Fruit fly (Drosophila melanogaster) whole organism, embryonic: ENCODE results near the gene CG6928.

Source experiments
- Ada2b ChIP-seq: fragments of 200-800 bp; sonication (Bioruptor generic); IDR thresholded peaks from 2 replicates; pipeline ENCODE4 v1.3.6; 2022; ENCODE audit warnings: missing biosample characterization, missing genetic modification characterization
- B-H2 ChIP-seq: fragments of 200-800 bp; sonication (Bioruptor generic); optimal IDR thresholded peaks from 2 replicates; lab custom pipeline; 2018; ENCODE audit warnings: missing biosample characterization, mild to moderate bottlenecking, missing genetic modification characterization
- Blimp-1 ChIP-seq: fragments of 200-800 bp; sonication (Bioruptor generic); optimal IDR thresholded peaks from 3 replicates; lab custom pipeline; 2018; ENCODE audit warnings: missing biosample characterization, missing genetic modification characterization, mild to moderate bottlenecking, moderate library complexity, missing genetic modification reagents
- CG10209 ChIP-seq: fragments of 200-800 bp; sonication (Bioruptor generic); optimal IDR thresholded peaks from 3 replicates; lab custom pipeline; 2017; ENCODE audit warnings: missing biosample characterization, mild to moderate bottlenecking, missing genetic modification characterization, missing genetic modification reagents
- CG10321 ChIP-seq: fragments of 200-800 bp; sonication (Bioruptor generic); IDR thresholded peaks from 2 replicates; pipeline ENCODE4 v1.3.6; 2022; ENCODE audit warnings: missing biosample characterization, missing genetic modification characterization
- CG10979 ChIP-seq: fragments of 200-800 bp; sonication (Bioruptor generic); optimal IDR thresholded peaks from 2 replicates; lab custom pipeline; 2018; ENCODE audit warnings: missing biosample characterization, mild to moderate bottlenecking, missing genetic modification characterization, moderate library complexity
- CG11504 ChIP-seq: fragments of 200-800 bp; sonication (Bioruptor generic); optimal IDR thresholded peaks from 3 replicates; lab custom pipeline; 2019; ENCODE audit warnings: missing biosample characterization, mild to moderate bottlenecking, missing genetic modification characterization, moderate library complexity
- CG12155 ChIP-seq: fragments of 200-800 bp; sonication (Bioruptor generic); optimal IDR thresholded peaks from 3 replicates; lab custom pipeline; 2016; ENCODE audit warnings: missing biosample characterization, missing genetic modification characterization
- CG12659 ChIP-seq: fragments of 200-800 bp; sonication (Bioruptor generic); optimal IDR thresholded peaks from 3 replicates; lab custom pipeline; 2017; ENCODE audit warnings: mild to moderate bottlenecking, missing biosample characterization, missing genetic modification reagents, missing genetic modification characterization
- CG13424 ChIP-seq: fragments of 200-800 bp; sonication (Bioruptor generic); optimal IDR thresholded peaks from 2 replicates; lab custom pipeline; 2019; ENCODE audit warnings: missing biosample characterization, mild to moderate bottlenecking, missing genetic modification characterization, moderate library complexity
- CG15269 ChIP-seq: fragments of 200-800 bp; sonication (Bioruptor generic); optimal IDR thresholded peaks from 2 replicates; lab custom pipeline; 2018; ENCODE audit warnings: missing biosample characterization, mild to moderate bottlenecking, missing genetic modification characterization, moderate library complexity
- CG15514 ChIP-seq: fragments of 200-800 bp; sonication (Bioruptor generic); optimal IDR thresholded peaks from 3 replicates; lab custom pipeline; 2017; ENCODE audit warnings: missing biosample characterization, missing genetic modification characterization, mild to moderate bottlenecking, moderate library complexity, missing genetic modification reagents
- CG15696 ChIP-seq: fragments of 200-800 bp; sonication (Bioruptor generic); optimal IDR thresholded peaks from 2 replicates; lab custom pipeline; 2019; ENCODE audit warnings: missing biosample characterization, mild to moderate bottlenecking, missing genetic modification characterization, moderate library complexity
- CG17328 ChIP-seq: fragments of 200-800 bp; sonication (Bioruptor generic); IDR thresholded peaks from 2 replicates; pipeline ENCODE4 v1.3.6; 2022; ENCODE audit warnings: missing biosample characterization, missing genetic modification characterization
- CG1832 ChIP-seq: fragments of 200-800 bp; sonication (Bioruptor generic); optimal IDR thresholded peaks from 2 replicates; lab custom pipeline; 2017; ENCODE audit warnings: missing biosample characterization, mild to moderate bottlenecking, missing genetic modification characterization, inconsistent platforms
- CG30403 ChIP-seq: fragments of 200-800 bp; sonication (Bioruptor generic); optimal IDR thresholded peaks from 3 replicates; lab custom pipeline; 2016; ENCODE audit warnings: missing biosample characterization, missing genetic modification characterization
- CG31224 ChIP-seq: fragments of 200-800 bp; sonication (Bioruptor generic); IDR thresholded peaks from 2 replicates; pipeline ENCODE4 v1.3.6; 2022; ENCODE audit warnings: missing biosample characterization, missing genetic modification characterization
- CG31388 ChIP-seq: fragments of 200-800 bp; sonication (Bioruptor generic); optimal IDR thresholded peaks from 2 replicates; lab custom pipeline; 2016; ENCODE audit warnings: missing biosample characterization, missing genetic modification characterization
- CG31441 ChIP-seq: fragments of 200-800 bp; sonication (Bioruptor generic); IDR thresholded peaks from 2 replicates; pipeline ENCODE4 v1.3.6; 2022; ENCODE audit warnings: missing biosample characterization, missing genetic modification characterization
- CG34224 ChIP-seq: fragments of 200-800 bp; sonication (Bioruptor generic); IDR thresholded peaks from 3 replicates; pipeline ENCODE4 v1.3.6; 2022; ENCODE audit warnings: missing biosample characterization, missing genetic modification characterization; ENCODE audit not compliant: partially characterized antibody
- CG3847 ChIP-seq: fragments of 200-800 bp; sonication (Bioruptor generic); IDR thresholded peaks from 2 replicates; pipeline ENCODE4 v1.3.6; 2022; ENCODE audit warnings: missing biosample characterization, missing genetic modification characterization
- CG4820 ChIP-seq: fragments of 200-800 bp; sonication (Bioruptor generic); optimal IDR thresholded peaks from 3 replicates; lab custom pipeline; 2016; ENCODE audit warnings: missing biosample characterization, missing genetic modification characterization
- CG7271 ChIP-seq: fragments of 200-800 bp; sonication (Bioruptor generic); optimal IDR thresholded peaks from 2 replicates; lab custom pipeline; 2018; ENCODE audit warnings: missing biosample characterization, mild to moderate bottlenecking, missing genetic modification characterization, moderate library complexity
- CG7786 ChIP-seq: fragments of 200-800 bp; sonication (Bioruptor generic); optimal IDR thresholded peaks from 2 replicates; lab custom pipeline; 2016; ENCODE audit warnings: missing biosample characterization, missing genetic modification characterization
- CG7928 ChIP-seq: fragments of 200-800 bp; sonication (Bioruptor generic); optimal IDR thresholded peaks from 2 replicates; lab custom pipeline; 2017; ENCODE audit warnings: missing biosample characterization, mild to moderate bottlenecking, missing genetic modification characterization
- Drgx ChIP-seq: fragments of 200-800 bp; sonication (Bioruptor generic); IDR thresholded peaks from 2 replicates; pipeline ENCODE4 v1.3.6; 2022; ENCODE audit warnings: missing biosample characterization, missing genetic modification characterization
- Fer3 ChIP-seq: fragments of 200-800 bp; sonication (Bioruptor generic); optimal IDR thresholded peaks from 2 replicates; lab custom pipeline; 2018; ENCODE audit warnings: missing biosample characterization, mild to moderate bottlenecking, missing genetic modification characterization, moderate library complexity
- HLH4C ChIP-seq: fragments of 200-800 bp; sonication (Bioruptor generic); IDR thresholded peaks from 3 replicates; pipeline ENCODE4 v1.3.6; 2022; ENCODE audit warnings: missing biosample characterization, missing genetic modification characterization; ENCODE audit not compliant: partially characterized antibody
- HLH54F ChIP-seq: fragments of 200-800 bp; sonication (Bioruptor generic); optimal IDR thresholded peaks from 3 replicates; lab custom pipeline; 2016; ENCODE audit warnings: missing biosample characterization, missing genetic modification characterization
- HLHmδ ChIP-seq: fragments of 200-800 bp; sonication (Bioruptor generic); optimal IDR thresholded peaks from 2 replicates; lab custom pipeline; 2018; ENCODE audit warnings: missing biosample characterization, mild to moderate bottlenecking, missing genetic modification characterization, moderate library complexity
- Myb ChIP-seq: fragments of 200-800 bp; sonication (Bioruptor generic); optimal IDR thresholded peaks from 2 replicates; lab custom pipeline; 2016; ENCODE audit warnings: missing biosample characterization, missing genetic modification characterization
- Optix ChIP-seq: fragments of 200-800 bp; sonication (Bioruptor generic); IDR thresholded peaks from 3 replicates; pipeline ENCODE4 v1.3.6; 2022; ENCODE audit warnings: missing biosample characterization, missing genetic modification characterization
- PHDP ChIP-seq: fragments of 200-800 bp; sonication (Bioruptor generic); optimal IDR thresholded peaks from 3 replicates; lab custom pipeline; 2018; ENCODE audit warnings: missing biosample characterization, mild to moderate bottlenecking, missing genetic modification characterization, moderate library complexity
- Poxn ChIP-seq: fragments of 200-800 bp; sonication (Bioruptor generic); IDR thresholded peaks from 2 replicates; pipeline ENCODE4 v1.3.6; 2022; ENCODE audit warnings: missing biosample characterization, missing genetic modification characterization
- Sox102F ChIP-seq: fragments of 200-800 bp; sonication (Bioruptor generic); optimal IDR thresholded peaks from 2 replicates; lab custom pipeline; 2018; ENCODE audit warnings: missing biosample characterization, mild to moderate bottlenecking, missing genetic modification characterization, moderate library complexity
- Sry-β ChIP-seq: fragments of 200-800 bp; sonication (Bioruptor generic); optimal IDR thresholded peaks from 2 replicates; lab custom pipeline; 2018; ENCODE audit warnings: missing biosample characterization, mild to moderate bottlenecking, missing genetic modification characterization, moderate library complexity
- Taf1 ChIP-seq: fragments of 200-800 bp; sonication (Bioruptor generic); IDR thresholded peaks from 2 replicates; pipeline ENCODE4 v1.3.6; 2022; ENCODE audit warnings: missing biosample characterization, missing genetic modification characterization
- Xbp1 ChIP-seq: fragments of 200-800 bp; sonication (Bioruptor generic); optimal IDR thresholded peaks from 3 replicates; lab custom pipeline; 2016; ENCODE audit warnings: missing biosample characterization, mild to moderate bottlenecking, missing genetic modification characterization
- Xrp1 ChIP-seq: fragments of 200-800 bp; sonication (Bioruptor generic); IDR thresholded peaks from 2 replicates; pipeline ENCODE4 v1.3.6; 2022; ENCODE audit warnings: missing biosample characterization, missing genetic modification characterization
- ac ChIP-seq: fragments of 200-800 bp; sonication (Bioruptor generic); optimal IDR thresholded peaks from 3 replicates; lab custom pipeline; 2017; ENCODE audit warnings: missing biosample characterization, mild to moderate bottlenecking, missing genetic modification characterization
- dysf ChIP-seq: fragments of 200-800 bp; sonication (Bioruptor generic); IDR thresholded peaks from 3 replicates; pipeline ENCODE4 v1.3.6; 2022; ENCODE audit warnings: missing biosample characterization, missing genetic modification characterization
- esg ChIP-seq: fragments of 200-800 bp; sonication (Bioruptor generic); conservative IDR thresholded peaks from 2 replicates; pipeline ENCODE4 v1.3.6; 2022; ENCODE audit warnings: missing biosample characterization, missing genetic modification characterization
- fd96Cb ChIP-seq: fragments of 200-800 bp; sonication (Bioruptor generic); optimal IDR thresholded peaks from 2 replicates; lab custom pipeline; 2018; ENCODE audit warnings: missing biosample characterization, mild to moderate bottlenecking, missing genetic modification characterization, moderate library complexity
- gsb-n ChIP-seq: fragments of 200-800 bp; sonication (Bioruptor generic); optimal IDR thresholded peaks from 3 replicates; lab custom pipeline; 2018; ENCODE audit warnings: missing biosample characterization, mild to moderate bottlenecking, missing genetic modification characterization
- insv ChIP-seq, 2 experiments: fragments of 200-800 bp; sonication (Bioruptor generic); optimal IDR thresholded peaks; 3 replicates each; lab custom pipeline; 2016 to 2018; ENCODE audit warnings: missing biosample characterization in 2 of 2, missing genetic modification characterization in 2 of 2
- lmd ChIP-seq: fragments of 200-800 bp; sonication (Bioruptor generic); IDR thresholded peaks from 2 replicates; pipeline ENCODE4 v1.3.6; 2022; ENCODE audit warnings: missing biosample characterization, missing genetic modification characterization
- otp ChIP-seq: fragments of 200-800 bp; sonication (Bioruptor generic); IDR thresholded peaks from 3 replicates; pipeline ENCODE4, ENCODE4 v1.3.6; 2022; ENCODE audit warnings: missing biosample characterization, missing genetic modification characterization
- slbo ChIP-seq: fragments of 200-800 bp; sonication (Bioruptor generic); IDR thresholded peaks from 2 replicates; pipeline ENCODE4 v1.3.6; 2022; ENCODE audit warnings: missing biosample characterization, missing genetic modification characterization
- sr ChIP-seq: fragments of 200-800 bp; sonication (Bioruptor generic); IDR thresholded peaks from 3 replicates; pipeline ENCODE4 v1.3.6; 2022; ENCODE audit warnings: missing biosample characterization, missing genetic modification characterization
- tgo ChIP-seq: fragments of 200-800 bp; sonication (Bioruptor generic); IDR thresholded peaks from 3 replicates; pipeline ENCODE4 v1.3.6; 2022; ENCODE audit warnings: missing biosample characterization, missing genetic modification characterization

The CG6928 gene

DNA sequence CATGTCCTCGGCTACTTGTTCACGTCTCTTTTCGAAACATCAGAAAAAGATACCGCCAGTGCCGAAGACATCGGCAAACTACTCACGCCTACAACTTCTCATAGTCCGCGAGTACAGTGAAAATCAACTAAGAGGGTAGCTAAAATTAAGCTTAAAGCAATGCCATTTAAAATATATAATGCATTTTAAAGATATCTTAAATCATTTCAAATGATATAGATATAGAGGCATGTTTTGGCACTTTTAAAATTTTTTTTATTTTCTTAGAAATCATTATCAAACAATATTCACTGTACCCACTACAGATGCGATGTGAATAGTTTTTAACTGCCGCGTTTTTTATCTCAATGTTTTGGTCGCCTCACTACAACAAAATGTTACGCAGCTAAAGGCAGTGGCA, 47.7 kb downstream of the CG6928 start (continued):
- peak; percentile 54; the same call in 1 of the 3 replicates for TF ChIP-seq tgo (GFP tag; lab: Robert Waterston, UW)
- peak; percentile 33 for TF ChIP-seq Sox102F
- TF ChIP-seq Fer3 (tag; lab: Kevin White, UChicago): peak; percentile 28
- TF ChIP-seq CG13424 (tag; lab: Kevin White, UChicago): peak; percentile 28
- no peak for TF ChIP-seq Sry-β (GFP tag; lab: Kevin White, UChicago)
- TF ChIP-seq CG31441 (GFP tag; lab: Robert Waterston, UW): peak; percentile 42; the same call in 1 of the 2 replicates
- TF ChIP-seq Blimp-1 (GFP tag; lab: Kevin White, UChicago): peak; percentile 39
- peak; percentile 23; the same call in 1 of the 2 replicates for TF ChIP-seq CG3847 (GFP tag; lab: Robert Waterston, UW)
- TF ChIP-seq CG15514 (GFP tag; lab: Kevin White, UChicago): no peak
- peak; percentile 65 for TF ChIP-seq slbo (GFP tag; lab: Robert Waterston, UW)
- peak; percentile 34; the same call in 1 of the 2 replicates for TF ChIP-seq esg (GFP tag; lab: Robert Waterston, UW)
- TF ChIP-seq CG1832 (GFP tag; lab: Kevin White, UChicago): no peak
- TF ChIP-seq sr: no peak
- TF ChIP-seq HLHmδ (GFP tag; lab: Kevin White, UChicago): no peak
- no peak for TF ChIP-seq insv (GFP tag; optimal IDR thresholded peaks at IDR 0.05; lab: Kevin White, UChicago)
- no peak for TF ChIP-seq HLH54F (GFP tag; lab: Kevin White, UChicago)
- TF ChIP-seq CG7928: no peak
- peak; percentile 39 for TF ChIP-seq PHDP (tag; lab: Kevin White, UChicago)
- peak; percentile 47 for TF ChIP-seq CG10979 (tag; lab: Kevin White, UChicago)
- 0 out of 3 replicates have a peak, but pooled peaks have one; percentile 38 for TF ChIP-seq otp (GFP tag; lab: Robert Waterston, UW)
- TF ChIP-seq CG17328 (GFP tag; lab: Robert Waterston, UW): 0 out of 2 replicates have a peak, but pooled peaks have one; percentile 30
- peak; percentile 18 for TF ChIP-seq gsb-n (tag; lab: Kevin White, UChicago)
- TF ChIP-seq CG7271: no peak
- peak; percentile 0 for TF ChIP-seq CG31388 (GFP tag; lab: Kevin White, UChicago)
- TF ChIP-seq Xrp1 (GFP tag; lab: Robert Waterston, UW): peak; percentile 49
- peak; percentile 21 for TF ChIP-seq CG30403 (GFP tag; lab: Kevin White, UChicago)
- TF ChIP-seq Xbp1: peak; percentile 7
- peak; percentile 9 for TF ChIP-seq CG4820 (GFP tag; lab: Kevin White, UChicago)
- TF ChIP-seq CG11504 (tag; lab: Kevin White, UChicago): peak; percentile 52
- TF ChIP-seq Taf1: 0 out of 2 replicates have a peak, but pooled peaks have one; percentile 50
- TF ChIP-seq HLH4C: no peak
- TF ChIP-seq fd96Cb (tag; lab: Kevin White, UChicago): peak; percentile 34
- TF ChIP-seq lmd (GFP tag; lab: Robert Waterston, UW): 0 out of 2 replicates have a peak, but pooled peaks have one; percentile 32
- peak; percentile 56 for TF ChIP-seq Drgx (GFP tag; lab: Robert Waterston, UW)
- TF ChIP-seq CG34224: no peak
- TF ChIP-seq CG15269 (tag; lab: Kevin White, UChicago): peak; percentile 43
- TF ChIP-seq CG15696 (tag; lab: Kevin White, UChicago): no peak
- TF ChIP-seq CG12659 (GFP tag; lab: Kevin White, UChicago): no peak
- TF ChIP-seq CG10321 (GFP tag; lab: Robert Waterston, UW): no peak
- no peak for TF ChIP-seq CG10209
- TF ChIP-seq CG7786 (GFP tag; lab: Kevin White, UChicago): no peak
- no peak for TF ChIP-seq B-H2 (GFP tag; lab: Kevin White, UChicago)
- TF ChIP-seq CG12155: peak; percentile 11
- no peak for TF ChIP-seq Optix
- TF ChIP-seq Myb (GFP tag; lab: Kevin White, UChicago): no peak
- 0 out of 2 replicates have a peak, but pooled peaks have one; percentile 29 for TF ChIP-seq Poxn (GFP tag; lab: Robert Waterston, UW)
- peak; percentile 39; the same call in 1 of the 2 replicates for TF ChIP-seq CG31224 (GFP tag; lab: Robert Waterston, UW)
- peak; percentile 62 for TF ChIP-seq Ada2b (GFP tag; lab: Robert Waterston, UW)
- TF ChIP-seq ac (GFP tag; lab: Kevin White, UChicago): no peak
- TF ChIP-seq dysf (GFP tag; lab: Robert Waterston, UW): peak; percentile 66; the same call in 2 of the 3 replicates
